Worm (Caenorhabditis elegans) whole organism, mixed stage, embryonic: Measurements from ENCODE around the gene ZK377.15.

Experiments used
- M03D4.4 ChIP-seq: sonication (generic microtip); optimal IDR thresholded peaks from 2 replicates; lab custom pipeline; 2017; ENCODE audit warnings: mild to moderate bottlenecking, missing genetic modification characterization, missing compliant biosample characterization
- blmp-1 ChIP-seq: fragments of 150-350 bp; optimal IDR thresholded peaks from 2 replicates; lab custom pipeline; 2014; ENCODE audit warnings: missing biosample characterization, missing genetic modification characterization
- cnd-1 ChIP-seq: fragments of 200-800 bp; sonication (Bioruptor generic); optimal IDR thresholded peaks from 2 replicates; lab custom pipeline; 2018; ENCODE audit warnings: mild to moderate bottlenecking, missing genetic modification characterization, missing compliant biosample characterization
- mab-5 ChIP-seq: fragments of 150-350 bp; optimal IDR thresholded peaks from 2 replicates; lab custom pipeline; 2014; ENCODE audit warnings: missing biosample characterization, missing genetic modification characterization
- nhr-237 ChIP-seq: fragments of 150-350 bp; optimal IDR thresholded peaks from 2 replicates; lab custom pipeline; 2014; ENCODE audit warnings: missing biosample characterization, missing genetic modification characterization
- nhr-28 ChIP-seq: fragments of 150-350 bp; optimal IDR thresholded peaks from 2 replicates; lab custom pipeline; 2014; ENCODE audit warnings: missing biosample characterization, missing genetic modification characterization
- nhr-76 ChIP-seq: sonication (generic microtip); optimal IDR thresholded peaks from 2 replicates; lab custom pipeline; 2017; ENCODE audit warnings: missing biosample characterization, missing genetic modification characterization
- tbx-8 ChIP-seq: fragments of 200-800 bp; sonication (Bioruptor generic); optimal IDR thresholded peaks from 2 replicates; lab custom pipeline; 2018; ENCODE audit warnings: mild to moderate bottlenecking, missing genetic modification characterization, moderate library complexity, missing compliant biosample characterization
- zip-8 ChIP-seq: fragments of 150-350 bp; optimal IDR thresholded peaks from 2 replicates; lab custom pipeline; 2014; ENCODE audit warnings: missing biosample characterization, missing genetic modification characterization

DNA sequence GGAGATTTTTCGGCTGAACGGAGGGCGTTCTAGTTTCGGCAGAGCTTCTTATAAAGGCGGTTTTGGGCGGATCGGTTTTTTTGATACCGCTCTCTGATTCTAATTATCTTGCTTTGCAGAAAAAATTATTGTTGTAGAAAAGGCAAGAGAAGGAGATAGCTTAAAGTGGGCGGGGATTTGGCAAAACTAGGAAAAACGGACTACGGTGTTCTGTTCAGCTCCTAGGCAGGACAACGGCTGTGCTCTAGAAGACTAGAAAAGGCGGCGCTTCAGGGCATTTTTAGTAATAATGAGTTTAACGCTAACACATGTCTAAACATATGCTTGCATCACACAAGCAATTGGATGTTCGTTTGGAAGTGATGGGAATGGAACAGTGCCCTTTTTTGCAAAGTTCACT is 46.6 kb downstream of the ZK377.15 start, which contains the start of gene C04F6.7:
- TF ChIP-seq nhr-237 (tag; lab: Kevin White, UChicago) (no peak), cnd-1 (tag; lab: Kevin White, UChicago) (no peak), M03D4.4 (tag; lab: Kevin White, UChicago) (no peak), zip-8 (tag; lab: Kevin White, UChicago) (no peak), nhr-28 (tag; lab: Kevin White, UChicago) (no peak), blmp-1 (tag; lab: Kevin White, UChicago) (no peak), nhr-76 (tag; lab: Kevin White, UChicago) (no peak), mab-5 (tag; lab: Kevin White, UChicago) (no peak), tbx-8 (GFP tag; lab: Kevin White, UChicago) (no peak)
